Worm (Caenorhabditis elegans): ENCODE data around the gene Y7A5A.6.

Y7A5A.6 gene

ce11 chrX:15766861-15767260 is 32.6 kb downstream of the Y7A5A.6 start:
- no peak for TF ChIP-seq dao-5 (tag; optimal IDR thresholded peaks at IDR 0.05)
- TF ChIP-seq W03F9.2 (tag; optimal IDR thresholded peaks at IDR 0.05), result no peak
- TF ChIP-seq him-1 (tag; optimal IDR thresholded peaks at IDR 0.05), result no peak

ce11 chrX:15766147-15766546 is 33.3 kb downstream of the Y7A5A.6 start, which contains the start of gene bus-17:
bus-17 (minus strand) TSS chrX:15766354.
- no peak for TF ChIP-seq him-1 (tag; optimal IDR thresholded peaks at IDR 0.05)
- no peak for TF ChIP-seq dao-5 (tag; optimal IDR thresholded peaks at IDR 0.05)
- TF ChIP-seq W03F9.2 (tag; optimal IDR thresholded peaks at IDR 0.05), result no peak

DNA sequence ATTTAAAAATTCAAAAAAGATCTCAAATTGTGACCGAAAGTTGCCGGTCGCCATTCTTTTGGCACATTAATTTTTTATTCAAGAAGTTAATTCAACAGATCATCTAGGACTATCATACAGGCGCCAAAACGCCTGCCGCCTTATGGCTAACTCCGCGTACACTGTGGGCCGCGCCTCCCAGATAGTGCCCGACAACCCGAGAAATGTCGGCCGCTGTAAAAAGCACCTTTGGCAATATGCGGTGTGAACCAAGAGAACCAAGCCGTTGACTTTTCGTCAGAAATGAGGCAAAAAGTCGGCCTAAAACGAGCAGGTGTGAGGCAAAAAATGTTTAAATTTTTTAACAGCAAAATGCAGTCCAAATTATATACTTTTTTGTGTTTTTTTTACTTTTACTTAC is 40.3 kb downstream of the Y7A5A.6 start:
- TF ChIP-seq dao-5 (tag; optimal IDR thresholded peaks at IDR 0.05) (no peak), him-1 (tag; optimal IDR thresholded peaks at IDR 0.05) (no peak), W03F9.2 (tag; optimal IDR thresholded peaks at IDR 0.05) (no peak)

- TF ChIP-seq dao-5 (tag; optimal IDR thresholded peaks at IDR 0.05), result no peak
- TF ChIP-seq W03F9.2 (tag; optimal IDR thresholded peaks at IDR 0.05), result no peak
- TF ChIP-seq him-1 (tag; optimal IDR thresholded peaks at IDR 0.05), result no peak
These were observed 42.3 kb downstream of the Y7A5A.6 start, which contains the start of gene wrt-4 for ce11 chrX:15757169-15757568. wrt-4 (minus strand) TSS chrX:15757269.

- TF ChIP-seq him-1 (tag; optimal IDR thresholded peaks at IDR 0.05) (no peak), dao-5 (tag; optimal IDR thresholded peaks at IDR 0.05) (no peak), W03F9.2 (tag; optimal IDR thresholded peaks at IDR 0.05) (no peak)
These were observed 48.2 kb downstream of the Y7A5A.6 start for ce11 chrX:15751245-15751644.
